Fruit fly (Drosophila melanogaster) Kc167 (cell line): ENCODE measurements around the gene CG2574.

Experiments
- Sin3A ChIP-seq: fragments of >200 bp; optimal IDR thresholded peaks from 2 replicates; lab custom pipeline; 2018; ENCODE audit warnings: missing external identifiers
- insv ChIP-seq: fragments of >200 bp; optimal IDR thresholded peaks from 3 replicates; lab custom pipeline; 2018; ENCODE audit warnings: missing external identifiers
- ttk ChIP-seq: sonication (Bioruptor generic); optimal IDR thresholded peaks from 2 replicates; lab custom pipeline; 2017; ENCODE audit warnings: missing external identifiers

- TF ChIP-seq ttk (lab: Kevin White, UChicago), result no peak
- TF ChIP-seq insv (lab: Kevin White, UChicago), result no peak
- TF ChIP-seq Sin3A (lab: Kevin White, UChicago), result no peak
Measured at dm6 chrX:12457713-12458233, 49.1 kb downstream of the CG2574 start, which contains the start of gene CG15731.
